Worm (Caenorhabditis elegans): ENCODE data around the gene B0454.5.

DNA sequence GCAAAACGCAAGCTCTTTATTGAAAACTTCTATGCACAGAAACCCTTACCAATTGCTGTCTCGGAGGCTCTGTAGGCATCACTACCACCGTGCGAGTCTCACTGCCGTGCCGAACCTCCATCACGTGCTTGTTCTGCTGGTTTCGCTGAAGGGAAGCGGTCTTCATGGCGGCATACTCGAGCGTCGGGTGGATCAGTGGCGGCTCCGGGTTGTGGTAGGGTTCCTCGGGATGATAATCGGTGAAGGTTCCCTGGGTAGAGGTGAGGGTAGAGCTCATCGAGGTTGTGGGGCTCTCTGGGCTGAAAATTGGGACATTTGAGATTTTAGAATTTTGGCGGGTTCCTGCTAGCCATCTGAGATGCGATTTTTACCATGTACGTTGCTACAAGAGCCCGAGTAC is 14.2 kb downstream of the B0454.5 start:
- no peak for TF ChIP-seq sea-1 (GFP tag; conservative IDR thresholded peaks at IDR 0.05)
- TF ChIP-seq ceh-36 (tag; optimal IDR thresholded peaks at IDR 0.05): no peak
- no peak for TF ChIP-seq ceh-13 (GFP tag; optimal IDR thresholded peaks at IDR 0.05)

Data from whole organism, early embryonic.